Fruit fly (Drosophila melanogaster) whole organism, adult: ENCODE results near the gene dwg.

Source experiments
- CG11617 ChIP-seq: fragments of 200-800 bp; sonication (Bioruptor generic); optimal IDR thresholded peaks from 2 replicates; lab custom pipeline; 2017; ENCODE audit warnings: mild to moderate bottlenecking, missing biosample characterization, missing genetic modification reagents, missing genetic modification characterization
- CG12768 ChIP-seq: fragments of 200-800 bp; sonication (Bioruptor generic); optimal IDR thresholded peaks from 2 replicates; lab custom pipeline; 2017; ENCODE audit warnings: missing biosample characterization, missing genetic modification characterization, mild to moderate bottlenecking, moderate library complexity, missing genetic modification reagents
- CG14711 ChIP-seq: fragments of 200-800 bp; sonication (Bioruptor generic); optimal IDR thresholded peaks from 2 replicates; lab custom pipeline; 2018; ENCODE audit warnings: missing biosample characterization, mild to moderate bottlenecking, missing genetic modification characterization, moderate library complexity
- CG1620 ChIP-seq: fragments of 200-800 bp; sonication (Bioruptor generic); optimal IDR thresholded peaks from 2 replicates; lab custom pipeline; 2016; ENCODE audit warnings: missing biosample characterization, missing genetic modification characterization
- CG33017 ChIP-seq: fragments of 200-800 bp; sonication (Bioruptor generic); optimal IDR thresholded peaks from 2 replicates; lab custom pipeline; 2018; ENCODE audit warnings: missing biosample characterization, mild to moderate bottlenecking, missing genetic modification characterization, moderate library complexity
- CG5204 ChIP-seq: fragments of 200-800 bp; sonication (Bioruptor generic); optimal IDR thresholded peaks from 2 replicates; lab custom pipeline; 2016; ENCODE audit warnings: missing biosample characterization, missing genetic modification characterization
- CG7045 ChIP-seq: fragments of 200-800 bp; sonication (Bioruptor generic); optimal IDR thresholded peaks from 2 replicates; lab custom pipeline; 2017; ENCODE audit warnings: missing biosample characterization, mild to moderate bottlenecking, missing genetic modification characterization
- CG7101 ChIP-seq: fragments of 200-800 bp; sonication (Bioruptor generic); optimal IDR thresholded peaks from 2 replicates; lab custom pipeline; 2018; ENCODE audit warnings: missing biosample characterization, mild to moderate bottlenecking, missing genetic modification characterization, moderate library complexity
- Clk ChIP-seq: fragments of 200-800 bp; sonication (Bioruptor generic); optimal IDR thresholded peaks from 2 replicates; lab custom pipeline; 2017; ENCODE audit warnings: missing biosample characterization, missing genetic modification characterization
- Crg-1 ChIP-seq: fragments of 200-800 bp; sonication (Bioruptor generic); optimal IDR thresholded peaks from 2 replicates; lab custom pipeline; 2016; ENCODE audit warnings: missing biosample characterization, missing genetic modification characterization
- Hr96 ChIP-seq: fragments of 200-800 bp; sonication (Bioruptor generic); optimal IDR thresholded peaks from 2 replicates; lab custom pipeline; 2016; ENCODE audit warnings: missing biosample characterization, missing genetic modification characterization
- Mnt ChIP-seq: fragments of 200-800 bp; sonication (Bioruptor generic); optimal IDR thresholded peaks from 2 replicates; lab custom pipeline; 2016; ENCODE audit warnings: missing biosample characterization, mild to moderate bottlenecking, missing genetic modification characterization
- bab1 ChIP-seq: fragments of 200-800 bp; sonication (Bioruptor generic); optimal IDR thresholded peaks from 3 replicates; lab custom pipeline; 2019; ENCODE audit warnings: missing biosample characterization, mild to moderate bottlenecking, missing genetic modification characterization, moderate library complexity
- cic ChIP-seq: fragments of 200-800 bp; sonication (Bioruptor generic); optimal IDR thresholded peaks from 2 replicates; lab custom pipeline; 2017; ENCODE audit warnings: missing biosample characterization, mild to moderate bottlenecking, missing genetic modification characterization, moderate library complexity
- cnc ChIP-seq, 2 experiments: fragments of >200 bp; optimal IDR thresholded peaks; 2 replicates each; lab custom pipeline; 2017
- kay ChIP-seq: fragments of 200-800 bp; sonication (Bioruptor generic); peaks from one replicate; lab custom pipeline; 2016; ENCODE audit warnings: missing biosample characterization, missing genetic modification characterization, borderline replicate concordance
- ovo ChIP-seq: fragments of 200-800 bp; sonication (Bioruptor generic); optimal IDR thresholded peaks from 2 replicates; lab custom pipeline; 2016; ENCODE audit warnings: missing biosample characterization, missing genetic modification characterization
- pad ChIP-seq: fragments of 200-800 bp; sonication (Bioruptor generic); optimal IDR thresholded peaks from 3 replicates; lab custom pipeline; 2017; ENCODE audit warnings: missing biosample characterization, missing genetic modification characterization, mild to moderate bottlenecking, moderate library complexity, missing genetic modification reagents
- tj ChIP-seq: fragments of 200-800 bp; sonication (Bioruptor generic); optimal IDR thresholded peaks from 3 replicates; lab custom pipeline; 2017; ENCODE audit warnings: missing biosample characterization, mild to moderate bottlenecking, missing genetic modification characterization, moderate library complexity
- toe ChIP-seq: fragments of 200-800 bp; sonication (Bioruptor generic); optimal IDR thresholded peaks from 2 replicates; lab custom pipeline; 2016; ENCODE audit warnings: missing biosample characterization, missing genetic modification characterization

Gene dwg

dm6 chrX:2685580-2685979 is 41.9 kb upstream of the dwg start, which contains the start of gene per:
TSS of gene per (plus strand) at chrX:2685580.
- TF ChIP-seq CG1620 (GFP tag; lab: Kevin White, UChicago) (no peak), Clk (GFP tag; lab: Kevin White, UChicago) (no peak), CG7101 (no peak), tj (peak; percentile 30), CG14711 (tag; lab: Kevin White, UChicago) (no peak), cic (GFP tag; lab: Kevin White, UChicago) (no peak), pad (GFP tag; lab: Kevin White, UChicago) (no peak), Crg-1 (GFP tag; lab: Kevin White, UChicago) (no peak), cnc (optimal IDR thresholded peaks at IDR 0.05; lab: Kevin White, UChicago) (no peak), ovo (peak; percentile 61), CG33017 (tag; lab: Kevin White, UChicago) (no peak), Mnt (peak; percentile 58), CG7045 (no peak), CG11617 (GFP tag; lab: Kevin White, UChicago) (no peak), toe (no peak)

- TF ChIP-seq CG12768 (no peak), CG7101 (peak; percentile 29), tj (peak; percentile 96), CG14711 (tag; lab: Kevin White, UChicago) (no peak)
Measured at dm6 chrX:2686930-2687329, 40.6 kb upstream of the dwg start.

- no peak for TF ChIP-seq Hr96 (GFP tag; lab: Kevin White, UChicago)
- TF ChIP-seq cic (GFP tag; lab: Kevin White, UChicago) = no peak
Measured at dm6 chrX:2690376-2690775, 37.1 kb upstream of the dwg start.

- TF ChIP-seq CG5204 (GFP tag; lab: Kevin White, UChicago) (no peak), CG7045 (no peak), kay (no peak), Hr96 (GFP tag; lab: Kevin White, UChicago) (no peak), cic (GFP tag; lab: Kevin White, UChicago) (no peak), CG1620 (GFP tag; lab: Kevin White, UChicago) (no peak), Crg-1 (GFP tag; lab: Kevin White, UChicago) (no peak), Mnt (no peak), pad (GFP tag; lab: Kevin White, UChicago) (no peak), CG7101 (no peak), Clk (GFP tag; lab: Kevin White, UChicago) (no peak), CG14711 (tag; lab: Kevin White, UChicago) (no peak), CG12768 (no peak), tj (no peak), cnc (optimal IDR thresholded peaks at IDR 0.05; lab: Kevin White, UChicago) (no peak), ovo (no peak)
Measured at dm6 chrX:2693786-2694185, 33.7 kb upstream of the dwg start, which contains the start of gene dyw. TSS of gene dyw (minus strand) at chrX:2693886.

dm6 chrX:2698064-2698894 is 29.2 kb upstream of the dwg start, which contains the start of the genes Spg7 and Lint-O:
TSS of gene Spg7 (minus strand) at chrX:2698211.
TSS of gene Lint-O (plus strand) at chrX:2698701.
- TF ChIP-seq tj (peak; percentile 46), toe (no peak)

dm6 chrX:2703693-2704092 is 23.8 kb upstream of the dwg start, which contains the start of gene Ugalt:
TSS of gene Ugalt (minus strand) at chrX:2703852.
- peak; percentile 100 for TF ChIP-seq CG12768
- peak; percentile 100 for TF ChIP-seq bab1 (GFP tag; lab: Kevin White, UChicago)
- TF ChIP-seq cic (GFP tag; lab: Kevin White, UChicago) = peak; percentile 98
- peak; percentile 100 for TF ChIP-seq Clk (GFP tag; lab: Kevin White, UChicago)
- peak; percentile 100 for TF ChIP-seq CG7045
- peak; percentile 100 for TF ChIP-seq ovo
- no peak for TF ChIP-seq kay
- TF ChIP-seq CG14711 (tag; lab: Kevin White, UChicago) = peak; percentile 100
- TF ChIP-seq CG11617 (GFP tag; lab: Kevin White, UChicago) = peak; percentile 100
- peak; percentile 100 for TF ChIP-seq Mnt
- TF ChIP-seq Hr96 (GFP tag; lab: Kevin White, UChicago) = peak; percentile 100
- peak; percentile 100 for TF ChIP-seq CG33017 (tag; lab: Kevin White, UChicago)
- TF ChIP-seq Crg-1 (GFP tag; lab: Kevin White, UChicago) = peak; percentile 100
- TF ChIP-seq CG5204 (GFP tag; lab: Kevin White, UChicago) = peak; percentile 100
- TF ChIP-seq toe = peak; percentile 100
- peak; percentile 99 for TF ChIP-seq pad (GFP tag; lab: Kevin White, UChicago)
- TF ChIP-seq cnc (optimal IDR thresholded peaks at IDR 0.05; lab: Kevin White, UChicago) = no peak
- peak; percentile 100 for TF ChIP-seq CG1620 (GFP tag; lab: Kevin White, UChicago)
- TF ChIP-seq CG7101 = peak; percentile 100
- TF ChIP-seq tj = peak; percentile 99

dm6 chrX:2704134-2704773 is 23.2 kb upstream of the dwg start, which contains the start of gene eIF2Bbeta:
TSS of gene eIF2Bbeta (plus strand) at chrX:2704571.
- TF ChIP-seq ovo (no peak), pad (GFP tag; lab: Kevin White, UChicago) (no peak), Clk (GFP tag; lab: Kevin White, UChicago) (no peak), bab1 (GFP tag; lab: Kevin White, UChicago) (peak; percentile 6)
